Worm (Caenorhabditis elegans) whole organism, early embryonic: ENCODE results near the gene gcy-14.

Experiments used
- aly-1 ChIP-seq: sonication (generic microtip); optimal IDR thresholded peaks from 2 replicates; lab custom pipeline; 2016; ENCODE audit warnings: missing genetic modification characterization, missing compliant biosample characterization
- ama-1 ChIP-seq: fragments of 150-350 bp; optimal IDR thresholded peaks from 2 replicates; lab custom pipeline; 2014
- flt-1 ChIP-seq: fragments of 200-800 bp; sonication (Bioruptor generic); IDR thresholded peaks from 2 replicates; pipeline ENCODE4 v1.3.6; 2022; ENCODE audit warnings: missing genetic modification characterization, missing compliant biosample characterization
- hmg-4 ChIP-seq: fragments of 200-800 bp; sonication (Bioruptor generic); optimal IDR thresholded peaks from 2 replicates; lab custom pipeline; 2018; ENCODE audit warnings: mild to moderate bottlenecking, missing genetic modification characterization, missing compliant biosample characterization
- pes-1 ChIP-seq: fragments of 200-800 bp; sonication (Bioruptor generic); IDR thresholded peaks from 2 replicates; pipeline ENCODE4 v1.3.6; 2022; ENCODE audit warnings: missing genetic modification reagents, missing genetic modification characterization, missing compliant biosample characterization
- scrt-1 ChIP-seq: fragments of 200-800 bp; sonication (Bioruptor generic); IDR thresholded peaks from 2 replicates; pipeline ENCODE4 v1.3.6; 2022; ENCODE audit warnings: missing genetic modification characterization, missing compliant biosample characterization
- sea-1 ChIP-seq: fragments of 200-800 bp; sonication (Bioruptor generic); conservative IDR thresholded peaks from 2 replicates; pipeline ENCODE4 v1.3.6; 2022; ENCODE audit warnings: missing genetic modification characterization, missing compliant biosample characterization
- tbx-37 ChIP-seq: fragments of 200-800 bp; sonication (Bioruptor generic); conservative IDR thresholded peaks from 2 replicates; pipeline ENCODE4 v1.3.6; 2022; ENCODE audit warnings: missing genetic modification reagents, missing genetic modification characterization, missing compliant biosample characterization

DNA sequence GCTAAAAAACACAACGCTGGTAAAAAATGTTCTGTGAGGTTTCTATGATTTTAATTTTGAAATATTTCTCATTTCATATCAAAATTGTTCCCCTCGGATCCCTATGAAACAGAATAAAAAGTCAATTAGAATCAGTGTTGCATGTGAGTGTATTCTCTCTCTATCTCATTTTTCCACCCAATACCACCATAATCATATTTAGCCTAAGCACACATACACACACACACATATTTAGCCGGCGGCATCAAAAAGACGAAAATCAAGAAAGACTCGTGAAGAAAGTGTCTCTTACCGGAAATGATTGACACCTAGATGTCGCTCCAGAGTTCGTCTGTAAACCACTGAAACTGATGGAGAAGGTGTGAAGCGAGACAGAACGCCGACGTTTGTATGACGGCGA lies 13.8 kb downstream of the gcy-14 start:
- TF ChIP-seq ama-1 (no peak), pes-1 (no peak), scrt-1 (no peak), aly-1 (no peak), flt-1 (GFP tag; lab: Robert Waterston, UW) (no peak), tbx-37 (no peak), hmg-4 (GFP tag; lab: Kevin White, UChicago) (no peak), sea-1 (no peak)
